Fruit fly (Drosophila melanogaster) whole organism, embryonic: Measurements from ENCODE around the gene CG14352.

Experiments used
- BEAF-32 ChIP-seq: fragments of 200-800 bp; sonication (Bioruptor generic); optimal IDR thresholded peaks from 3 replicates; lab custom pipeline; 2017; ENCODE audit warnings: missing biosample characterization, missing genetic modification characterization, mild to moderate bottlenecking, moderate library complexity, missing genetic modification reagents
- Blimp-1 ChIP-seq: fragments of 200-800 bp; sonication (Bioruptor generic); optimal IDR thresholded peaks from 3 replicates; lab custom pipeline; 2018; ENCODE audit warnings: missing biosample characterization, missing genetic modification characterization, mild to moderate bottlenecking, moderate library complexity, missing genetic modification reagents
- CG10321 ChIP-seq: fragments of 200-800 bp; sonication (Bioruptor generic); IDR thresholded peaks from 2 replicates; pipeline ENCODE4 v1.3.6; 2022; ENCODE audit warnings: missing biosample characterization, missing genetic modification characterization
- CG10959 ChIP-seq: fragments of 200-800 bp; sonication (Bioruptor generic); IDR thresholded peaks from 2 replicates; pipeline ENCODE4 v1.3.6; 2022; ENCODE audit warnings: missing biosample characterization, missing genetic modification characterization
- CG13894 ChIP-seq: fragments of 200-800 bp; sonication (Bioruptor generic); optimal IDR thresholded peaks from 3 replicates; lab custom pipeline; 2018; ENCODE audit warnings: missing biosample characterization, mild to moderate bottlenecking, missing genetic modification characterization, moderate library complexity
- CG14667 ChIP-seq: fragments of 200-800 bp; sonication (Bioruptor generic); IDR thresholded peaks from 2 replicates; pipeline ENCODE4 v1.3.6; 2022; ENCODE audit warnings: missing biosample characterization, missing genetic modification characterization
- CG16813 ChIP-seq: fragments of 200-800 bp; sonication (Bioruptor generic); IDR thresholded peaks from 3 replicates; pipeline ENCODE4 v1.3.6; 2022; ENCODE audit warnings: missing biosample characterization, missing genetic modification characterization; ENCODE audit not compliant: partially characterized antibody
- CG17612 ChIP-seq: fragments of 200-800 bp; sonication (Bioruptor generic); IDR thresholded peaks from 2 replicates; pipeline ENCODE4 v1.3.6; 2022; ENCODE audit warnings: missing biosample characterization, missing genetic modification characterization
- CG2875 ChIP-seq: fragments of 200-800 bp; sonication (Bioruptor generic); optimal IDR thresholded peaks from 2 replicates; lab custom pipeline; 2017; ENCODE audit warnings: missing biosample characterization, mild to moderate bottlenecking, missing genetic modification characterization, missing genetic modification reagents
- CG30431 ChIP-seq: fragments of 200-800 bp; sonication (Bioruptor generic); optimal IDR thresholded peaks from 2 replicates; lab custom pipeline; 2017; ENCODE audit warnings: missing biosample characterization, missing genetic modification characterization
- CG3065 ChIP-seq: fragments of 200-800 bp; sonication (Bioruptor generic); optimal IDR thresholded peaks from 2 replicates; lab custom pipeline; 2016; ENCODE audit warnings: missing biosample characterization, missing genetic modification characterization
- CG34224 ChIP-seq: fragments of 200-800 bp; sonication (Bioruptor generic); IDR thresholded peaks from 3 replicates; pipeline ENCODE4 v1.3.6; 2022; ENCODE audit warnings: missing biosample characterization, missing genetic modification characterization; ENCODE audit not compliant: partially characterized antibody
- CG34422 ChIP-seq: fragments of 200-800 bp; sonication (Bioruptor generic); IDR thresholded peaks from 3 replicates; pipeline ENCODE4 v1.3.6; 2022; ENCODE audit warnings: missing biosample characterization, missing genetic modification characterization
- CG4328 ChIP-seq: fragments of 200-800 bp; sonication (Bioruptor generic); optimal IDR thresholded peaks from 3 replicates; lab custom pipeline; 2017; ENCODE audit warnings: missing biosample characterization, missing genetic modification reagents, missing genetic modification characterization
- CG4360 ChIP-seq: fragments of 200-800 bp; sonication (Bioruptor generic); IDR thresholded peaks from 2 replicates; pipeline ENCODE4 v1.3.6; 2022; ENCODE audit warnings: missing biosample characterization, missing genetic modification characterization
- CG6272 ChIP-seq: fragments of 200-800 bp; sonication (Bioruptor generic); IDR thresholded peaks from 2 replicates; pipeline ENCODE4 v1.3.6; 2022; ENCODE audit warnings: missing biosample characterization, missing genetic modification characterization
- CG6689 ChIP-seq: fragments of 200-800 bp; sonication (Bioruptor generic); IDR thresholded peaks from 2 replicates; pipeline ENCODE4 v1.3.6; 2022; ENCODE audit warnings: missing biosample characterization, missing genetic modification characterization
- CG7372 ChIP-seq: fragments of 200-800 bp; sonication (Bioruptor generic); IDR thresholded peaks from 2 replicates; pipeline ENCODE4 v1.3.6; 2022; ENCODE audit warnings: missing biosample characterization, missing genetic modification characterization
- CG7928 ChIP-seq: fragments of 200-800 bp; sonication (Bioruptor generic); optimal IDR thresholded peaks from 2 replicates; lab custom pipeline; 2017; ENCODE audit warnings: missing biosample characterization, mild to moderate bottlenecking, missing genetic modification characterization
- D19A ChIP-seq: fragments of 200-800 bp; optimal IDR thresholded peaks from 3 replicates; lab custom pipeline; 2019; ENCODE audit warnings: missing biosample characterization, mild to moderate bottlenecking, missing genetic modification characterization, moderate library complexity
- E2f1 ChIP-seq: fragments of 200-800 bp; sonication (Bioruptor generic); IDR thresholded peaks from 2 replicates; pipeline ENCODE4 v1.3.6; 2022; ENCODE audit warnings: missing biosample characterization, missing genetic modification characterization
- Ets65A ChIP-seq: fragments of 200-800 bp; sonication (Bioruptor generic); peaks from one replicate; lab custom pipeline; 2016; ENCODE audit warnings: missing biosample characterization, missing genetic modification characterization
- Ets97D ChIP-seq: fragments of 200-800 bp; sonication (Bioruptor generic); optimal IDR thresholded peaks from 3 replicates; lab custom pipeline; 2016; ENCODE audit warnings: missing biosample characterization, missing genetic modification characterization
- Max ChIP-seq: fragments of 200-800 bp; sonication (Bioruptor generic); optimal IDR thresholded peaks from 2 replicates; lab custom pipeline; 2016; ENCODE audit warnings: missing biosample characterization, mild to moderate bottlenecking, missing genetic modification characterization
- Med ChIP-seq: fragments of 200-800 bp; sonication (Bioruptor generic); peaks from one replicate; lab custom pipeline; 2016; ENCODE audit warnings: missing biosample characterization, missing genetic modification characterization, mild to moderate bottlenecking, inconsistent platforms, moderate library complexity
- NFAT ChIP-seq: fragments of 200-800 bp; sonication (Bioruptor generic); IDR thresholded peaks from 2 replicates; pipeline ENCODE4 v1.3.6; 2022; ENCODE audit warnings: missing biosample characterization, missing genetic modification characterization
- Pdp1 ChIP-seq, 2 experiments: fragments of 200-800 bp; sonication (Bioruptor generic); optimal IDR thresholded peaks; 3 replicates each; lab custom pipeline; 2016; ENCODE audit warnings: missing biosample characterization in 2 of 2, missing genetic modification characterization in 2 of 2, mild to moderate bottlenecking in 1 of 2, moderate library complexity in 1 of 2
- Six4 ChIP-seq: fragments of 200-800 bp; sonication (Bioruptor generic); optimal IDR thresholded peaks from 2 replicates; lab custom pipeline; 2016; ENCODE audit warnings: missing biosample characterization, missing genetic modification characterization
- Spps ChIP-seq: fragments of 200-800 bp; sonication (Bioruptor generic); optimal IDR thresholded peaks from 2 replicates; lab custom pipeline; 2018; ENCODE audit warnings: missing biosample characterization, mild to moderate bottlenecking, missing genetic modification characterization
- Ssrp ChIP-seq: fragments of 200-800 bp; sonication (Bioruptor generic); optimal IDR thresholded peaks from 2 replicates; lab custom pipeline; 2018; ENCODE audit warnings: missing biosample characterization, mild to moderate bottlenecking, missing genetic modification characterization, moderate library complexity
- ash1 ChIP-seq: fragments of 200-800 bp; sonication (Bioruptor generic); optimal IDR thresholded peaks from 2 replicates; lab custom pipeline; 2018; ENCODE audit warnings: missing biosample characterization, mild to moderate bottlenecking, missing genetic modification characterization
- bsh ChIP-seq, 2 experiments: fragments of 200-800 bp; sonication (Bioruptor generic); optimal IDR thresholded peaks; 2 replicates each; lab custom pipeline; 2017 to 2018; ENCODE audit warnings: mild to moderate bottlenecking in 2 of 2, missing biosample characterization in 2 of 2, missing genetic modification characterization in 2 of 2, moderate library complexity in 1 of 2
- caup ChIP-seq: fragments of 200-800 bp; sonication (Bioruptor generic); optimal IDR thresholded peaks from 3 replicates; lab custom pipeline; 2017; ENCODE audit warnings: missing biosample characterization, mild to moderate bottlenecking, missing genetic modification characterization, moderate library complexity; ENCODE audit not compliant: severe bottlenecking
- chinmo ChIP-seq: fragments of 200-800 bp; sonication (Bioruptor generic); IDR thresholded peaks from 4 replicates; pipeline ENCODE4 v1.3.6; 2022; ENCODE audit warnings: missing biosample characterization, missing genetic modification characterization; ENCODE audit not compliant: partially characterized antibody
- ci ChIP-seq: fragments of 200-800 bp; sonication (Bioruptor generic); IDR thresholded peaks from 3 replicates; pipeline ENCODE4 v1.3.6; 2022; ENCODE audit warnings: missing biosample characterization, missing genetic modification characterization
- crol ChIP-seq: fragments of 200-800 bp; sonication (Bioruptor generic); IDR thresholded peaks from 2 replicates; pipeline ENCODE4 v1.3.6; 2022; ENCODE audit warnings: missing biosample characterization, missing genetic modification characterization
- ewg ChIP-seq: fragments of 200-800 bp; sonication (Bioruptor generic); optimal IDR thresholded peaks from 3 replicates; lab custom pipeline; 2017; ENCODE audit warnings: mild to moderate bottlenecking, missing biosample characterization, missing genetic modification reagents, missing genetic modification characterization
- grau ChIP-seq: fragments of 200-800 bp; optimal IDR thresholded peaks from 3 replicates; lab custom pipeline; 2019; ENCODE audit warnings: missing biosample characterization, mild to moderate bottlenecking, missing genetic modification characterization, moderate library complexity
- jumu ChIP-seq: fragments of 200-800 bp; sonication (Bioruptor generic); optimal IDR thresholded peaks from 3 replicates; lab custom pipeline; 2016; ENCODE audit warnings: missing biosample characterization, missing genetic modification characterization
- lab ChIP-seq: fragments of 200-800 bp; sonication (Bioruptor generic); optimal IDR thresholded peaks from 3 replicates; lab custom pipeline; 2017; ENCODE audit warnings: missing biosample characterization, missing genetic modification characterization, mild to moderate bottlenecking, moderate library complexity, missing genetic modification reagents
- nom ChIP-seq: fragments of 200-800 bp; sonication (Bioruptor generic); optimal IDR thresholded peaks from 2 replicates; lab custom pipeline; 2017; ENCODE audit warnings: missing biosample characterization, missing genetic modification characterization, mild to moderate bottlenecking, moderate library complexity, missing genetic modification reagents
- odd ChIP-seq: fragments of 200-800 bp; sonication (Bioruptor generic); optimal IDR thresholded peaks from 2 replicates; lab custom pipeline; 2017; ENCODE audit warnings: missing biosample characterization, mild to moderate bottlenecking, missing genetic modification characterization
- scrt ChIP-seq: fragments of 200-800 bp; sonication (Bioruptor generic); optimal IDR thresholded peaks from 2 replicates; lab custom pipeline; 2018; ENCODE audit warnings: missing biosample characterization, mild to moderate bottlenecking, missing genetic modification characterization, moderate library complexity
- seq ChIP-seq: fragments of 200-800 bp; sonication (Bioruptor generic); IDR thresholded peaks from 2 replicates; pipeline ENCODE4 v1.3.6; 2022; ENCODE audit warnings: missing biosample characterization, missing genetic modification characterization
- so ChIP-seq: fragments of 200-800 bp; sonication (Bioruptor generic); IDR thresholded peaks from 3 replicates; pipeline ENCODE4 v1.3.6; 2022; ENCODE audit warnings: missing biosample characterization, missing genetic modification characterization
- tgo ChIP-seq: fragments of 200-800 bp; sonication (Bioruptor generic); IDR thresholded peaks from 3 replicates; pipeline ENCODE4 v1.3.6; 2022; ENCODE audit warnings: missing biosample characterization, missing genetic modification characterization
- twi ChIP-seq: fragments of 200-800 bp; optimal IDR thresholded peaks from 2 replicates; lab custom pipeline; 2019; ENCODE audit warnings: missing biosample characterization, mild to moderate bottlenecking, missing genetic modification characterization, moderate library complexity
- zen ChIP-seq: fragments of 200-800 bp; sonication (Bioruptor generic); optimal IDR thresholded peaks from 3 replicates; lab custom pipeline; 2018; ENCODE audit warnings: missing biosample characterization, mild to moderate bottlenecking, missing genetic modification characterization, moderate library complexity
- zfh2 ChIP-seq: fragments of 200-800 bp; sonication (Bioruptor generic); optimal IDR thresholded peaks from 2 replicates; lab custom pipeline; 2016; ENCODE audit warnings: missing biosample characterization, missing genetic modification characterization

The CG14352 gene

DNA sequence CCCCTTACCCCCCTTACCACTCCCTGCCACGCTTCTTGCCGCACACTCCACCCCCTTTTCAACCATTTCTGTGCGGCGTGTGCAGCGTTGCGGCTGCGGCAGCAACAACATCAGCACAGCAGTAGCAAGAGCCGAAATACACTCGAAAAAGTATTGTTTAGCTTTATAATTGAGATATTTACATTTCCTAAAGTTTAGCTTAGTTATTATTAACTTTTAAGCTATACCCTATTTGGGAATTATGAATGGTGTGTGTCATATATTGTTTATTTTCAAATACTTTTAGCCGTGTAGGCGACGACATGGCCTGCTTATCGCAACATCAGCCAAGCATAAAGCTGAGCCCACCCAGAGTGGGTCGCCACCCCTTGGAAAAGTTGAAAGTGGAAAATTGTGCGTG, 4.5 kb downstream of the CG14352 start (continued):
- TF ChIP-seq Six4 (GFP tag; lab: Kevin White, UChicago) (peak; percentile 36), D19A (tag; lab: Kevin White, UChicago) (peak; percentile 66), CG6272 (no peak), grau (tag; lab: Kevin White, UChicago) (peak; percentile 70), CG17612 (GFP tag; lab: Robert Waterston, UW) (no peak), CG10959 (GFP tag; lab: Robert Waterston, UW) (0 out of 2 replicates have a peak, but pooled peaks have one; percentile 33), CG14667 (GFP tag; lab: Robert Waterston, UW) (peak; percentile 69), jumu (GFP tag; lab: Kevin White, UChicago) (peak; percentile 60), CG16813 (GFP tag; lab: Robert Waterston, UW) (no peak), Spps (peak; percentile 11), CG3065 (GFP tag; lab: Kevin White, UChicago) (no peak), zen (tag; lab: Kevin White, UChicago) (no peak), E2f1 (peak; percentile 69), seq (GFP tag; lab: Robert Waterston, UW) (peak; percentile 62; the same call in 1 of the 2 replicates), scrt (GFP tag; lab: Kevin White, UChicago) (peak; percentile 64), tgo (GFP tag; lab: Robert Waterston, UW) (peak; percentile 65), Max (GFP tag; lab: Kevin White, UChicago) (peak; percentile 32), ewg (peak; percentile 25), Pdp1 (GFP tag; optimal IDR thresholded peaks at IDR 0.05; lab: Kevin White, UChicago) (peak; percentile 49 to 50), odd (GFP tag; lab: Kevin White, UChicago) (peak; percentile 42), CG34224 (GFP tag; lab: Robert Waterston, UW) (no peak), CG7372 (GFP tag; lab: Robert Waterston, UW) (peak; percentile 32; the same call in 1 of the 2 replicates), CG30431 (no peak), twi (tag; lab: Kevin White, UChicago) (no peak), CG4360 (GFP tag; lab: Robert Waterston, UW) (peak; percentile 68), caup (GFP tag; lab: Kevin White, UChicago) (peak; percentile 64), CG4328 (GFP tag; lab: Kevin White, UChicago) (no peak), lab (GFP tag; lab: Kevin White, UChicago) (peak; percentile 89), BEAF-32 (GFP tag; lab: Kevin White, UChicago) (no peak), NFAT (GFP tag; lab: Robert Waterston, UW) (no peak; the same call in 1 of the 2 replicates), zfh2 (peak; percentile 20), CG34422 (GFP tag; lab: Robert Waterston, UW) (peak; percentile 73), ash1 (GFP tag; lab: Kevin White, UChicago) (no peak), CG13894 (tag; lab: Kevin White, UChicago) (peak; percentile 45), CG2875 (GFP tag; lab: Kevin White, UChicago) (peak; percentile 46), CG7928 (GFP tag; lab: Kevin White, UChicago) (no peak), so (GFP tag; lab: Robert Waterston, UW) (no peak)

DNA sequence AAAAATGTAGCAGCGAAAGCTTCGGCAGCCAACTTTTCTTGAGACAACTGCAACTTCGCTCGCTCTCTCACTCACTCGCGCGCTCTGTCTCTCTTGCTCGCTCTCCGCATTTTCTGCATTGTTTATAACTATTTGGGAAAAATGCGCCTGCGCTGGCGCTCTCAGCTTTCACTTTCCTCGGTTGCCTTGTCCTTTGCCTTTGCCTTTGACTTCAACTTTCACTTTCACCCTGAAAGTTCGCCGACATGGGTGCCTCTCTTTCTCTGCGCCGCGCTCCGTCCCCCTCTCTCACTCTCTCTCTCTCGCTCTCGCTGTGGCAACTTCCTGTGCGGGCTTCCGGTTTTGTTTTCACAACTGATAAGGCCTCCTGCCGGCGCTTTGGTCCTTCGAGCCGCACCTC, 6.5 kb downstream of the CG14352 start:
- TF ChIP-seq CG10321 (GFP tag; lab: Robert Waterston, UW) (0 out of 2 replicates have a peak, but pooled peaks have one; percentile 13), Blimp-1 (GFP tag; lab: Kevin White, UChicago) (peak; percentile 58), bsh (GFP tag; optimal IDR thresholded peaks at IDR 0.05; lab: Kevin White, UChicago) (peak in 1 of 2 experiments; percentile 10), Med (GFP tag; lab: Kevin White, UChicago) (peak; percentile 20), ewg (peak; percentile 94), Ssrp (tag; lab: Kevin White, UChicago) (no peak), CG6689 (GFP tag; lab: Robert Waterston, UW) (0 out of 2 replicates have a peak, but pooled peaks have one; percentile 10), seq (GFP tag; lab: Robert Waterston, UW) (peak; percentile 67), chinmo (GFP tag; lab: Robert Waterston, UW) (0 out of 4 replicates have a peak, but pooled peaks have one; percentile 45), crol (peak; percentile 66), Ets97D (GFP tag; lab: Kevin White, UChicago) (peak; percentile 14), nom (GFP tag; lab: Kevin White, UChicago) (peak; percentile 59), Ets65A (GFP tag; lab: Kevin White, UChicago) (peak; percentile 96), CG34224 (GFP tag; lab: Robert Waterston, UW) (peak; percentile 11; the same call in 1 of the 3 replicates), ci (GFP tag; lab: Robert Waterston, UW) (0 out of 3 replicates have a peak, but pooled peaks have one; percentile 18)
